Fruit fly (Drosophila melanogaster): ENCODE data around the gene Vsx1.

- TF ChIP-seq CG34367 (tag; optimal IDR thresholded peaks at IDR 0.05) (no peak), CG17806 (tag; optimal IDR thresholded peaks at IDR 0.05) (no peak), CG12605 (GFP tag; IDR thresholded peaks at IDR 0.05) (no peak)
Measured at dm6 chrX:5604181-5604580, 10.1 kb downstream of the Vsx1 start.
